Worm (Caenorhabditis elegans) whole organism, L2 larva: ENCODE measurements around the gene F58D2.4.

Experiments
- F13H6.1 ChIP-seq: sonication (generic microtip); optimal IDR thresholded peaks from 2 replicates; lab custom pipeline; 2016; ENCODE audit warnings: missing genetic modification characterization, missing compliant biosample characterization
- R02D3.7 ChIP-seq: fragments of 150-350 bp; optimal IDR thresholded peaks from 2 replicates; lab custom pipeline; 2014; ENCODE audit warnings: missing biosample characterization, missing genetic modification characterization
- alr-1 ChIP-seq: fragments of 150-350 bp; optimal IDR thresholded peaks from 2 replicates; lab custom pipeline; 2014; ENCODE audit warnings: missing biosample characterization, missing genetic modification characterization
- ama-1 ChIP-seq: fragments of 150-350 bp; optimal IDR thresholded peaks from 2 replicates; lab custom pipeline; 2018; ENCODE audit warnings: inconsistent platforms
- ceh-82 ChIP-seq: fragments of 150-350 bp; optimal IDR thresholded peaks from 2 replicates; lab custom pipeline; 2014; ENCODE audit warnings: missing biosample characterization, missing genetic modification characterization
- elt-3 ChIP-seq: sonication (generic microtip); optimal IDR thresholded peaks from 2 replicates; lab custom pipeline; 2017; ENCODE audit warnings: missing biosample characterization, missing genetic modification characterization
- lin-13 ChIP-seq: fragments of 150-350 bp; optimal IDR thresholded peaks from 2 replicates; lab custom pipeline; 2014; ENCODE audit warnings: missing biosample characterization, missing genetic modification reagents, missing genetic modification characterization
- nhr-11 ChIP-seq: fragments of 150-350 bp; optimal IDR thresholded peaks from 2 replicates; lab custom pipeline; 2014; ENCODE audit warnings: missing biosample characterization, missing genetic modification characterization
- nhr-6 ChIP-seq: fragments of 150-350 bp; optimal IDR thresholded peaks from 2 replicates; lab custom pipeline; 2014; ENCODE audit warnings: missing biosample characterization, missing genetic modification characterization
- snpc-4 ChIP-seq: fragments of 150-350 bp; optimal IDR thresholded peaks from 2 replicates; lab custom pipeline; 2014; ENCODE audit warnings: missing biosample characterization, missing genetic modification characterization
- unc-55 ChIP-seq: fragments of 150-350 bp; sonication (generic microtip); optimal IDR thresholded peaks from 3 replicates; lab custom pipeline; 2014; ENCODE audit warnings: missing biosample characterization, missing genetic modification reagents, missing genetic modification characterization
- unc-62 ChIP-seq: fragments of 150-350 bp; optimal IDR thresholded peaks from 2 replicates; lab custom pipeline; 2014; ENCODE audit warnings: missing biosample characterization, missing genetic modification reagents, missing genetic modification characterization

DNA sequence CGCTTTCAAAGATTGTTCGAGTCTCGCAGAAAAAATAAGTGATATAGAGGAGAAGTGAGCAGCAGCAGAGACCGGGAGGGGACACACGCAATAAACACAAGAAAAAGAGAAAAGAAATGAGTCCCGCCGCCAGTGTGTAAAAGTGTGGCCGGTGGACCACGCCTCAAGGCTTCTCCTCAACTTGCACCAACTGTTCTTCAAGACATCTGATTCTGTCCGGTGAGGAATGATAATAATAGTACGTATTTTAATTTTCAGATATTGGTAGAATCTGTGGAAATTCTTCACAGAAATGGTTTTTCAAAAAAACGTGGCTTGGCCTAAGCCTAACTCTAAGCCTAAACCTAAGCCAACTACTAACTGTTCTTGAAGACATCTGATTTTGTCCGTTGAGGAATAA, 9.6 kb downstream of the F58D2.4 start, which contains the start of gene lev-1:
- TF ChIP-seq ceh-82 (no peak), snpc-4 (tag; lab: Kevin White, UChicago) (no peak), elt-3 (tag; lab: Kevin White, UChicago) (no peak), unc-55 (GFP tag; lab: Kevin White, UChicago) (no peak), R02D3.7 (tag; lab: Kevin White, UChicago) (no peak), alr-1 (no peak), unc-62 (no peak), lin-13 (GFP tag; lab: Kevin White, UChicago) (no peak), ama-1 (lab: Kevin White, UChicago) (no peak), nhr-11 (tag; lab: Kevin White, UChicago) (no peak), nhr-6 (tag; lab: Kevin White, UChicago) (no peak), F13H6.1 (tag; lab: Kevin White, UChicago) (no peak)
